Worm (Caenorhabditis elegans): ENCODE results near the gene C06H5.14.

- TF ChIP-seq ama-1 (optimal IDR thresholded peaks at IDR 0.05), result no peak
- no peak for TF ChIP-seq hnd-1 (tag; optimal IDR thresholded peaks at IDR 0.05)
- no peak for TF ChIP-seq B0310.2 (tag; optimal IDR thresholded peaks at IDR 0.05)
- no peak for TF ChIP-seq F13C5.2 (tag; optimal IDR thresholded peaks at IDR 0.05)
- no peak for TF ChIP-seq sea-1 (GFP tag; conservative IDR thresholded peaks at IDR 0.05)
- TF ChIP-seq ets-7 (tag; optimal IDR thresholded peaks at IDR 0.05), result no peak
- TF ChIP-seq flt-1 (GFP tag; IDR thresholded peaks at IDR 0.05), result no peak
Observed at ce11 chrV:17918726-17919125, 14.8 kb downstream of the C06H5.14 start, which contains the start of gene C06H5.8.
